Worm (Caenorhabditis elegans) whole organism, L2 larva: ENCODE measurements around the gene F45D3.4.

Source experiments
- F13H6.1 ChIP-seq: sonication (generic microtip); optimal IDR thresholded peaks from 2 replicates; lab custom pipeline; 2016; ENCODE audit warnings: missing genetic modification characterization, missing compliant biosample characterization
- R02D3.7 ChIP-seq: fragments of 150-350 bp; optimal IDR thresholded peaks from 2 replicates; lab custom pipeline; 2014; ENCODE audit warnings: missing biosample characterization, missing genetic modification characterization
- Y55F3AM.14 ChIP-seq: fragments of 200-800 bp; sonication (Bioruptor generic); optimal IDR thresholded peaks from 2 replicates; lab custom pipeline; 2018; ENCODE audit warnings: mild to moderate bottlenecking, missing genetic modification characterization, missing compliant biosample characterization
- alr-1 ChIP-seq: fragments of 150-350 bp; optimal IDR thresholded peaks from 2 replicates; lab custom pipeline; 2014; ENCODE audit warnings: missing biosample characterization, missing genetic modification characterization
- ama-1 ChIP-seq: fragments of 150-350 bp; optimal IDR thresholded peaks from 2 replicates; lab custom pipeline; 2018; ENCODE audit warnings: inconsistent platforms
- blmp-1 ChIP-seq: sonication (generic microtip); optimal IDR thresholded peaks from 2 replicates; lab custom pipeline; 2017; ENCODE audit warnings: missing genetic modification characterization, mild to moderate bottlenecking, missing compliant biosample characterization, antibody characterized with exemption, moderate library complexity; ENCODE audit not compliant: insufficient read depth
- ceh-82 ChIP-seq: fragments of 150-350 bp; optimal IDR thresholded peaks from 2 replicates; lab custom pipeline; 2014; ENCODE audit warnings: missing biosample characterization, missing genetic modification characterization
- crh-2 ChIP-seq: sonication (generic microtip); optimal IDR thresholded peaks from 2 replicates; lab custom pipeline; 2017; ENCODE audit warnings: missing biosample characterization, missing genetic modification characterization
- dmd-4 ChIP-seq: sonication (generic microtip); optimal IDR thresholded peaks from 2 replicates; lab custom pipeline; 2017; ENCODE audit warnings: missing biosample characterization, missing genetic modification characterization
- egl-27 ChIP-seq: sonication (generic microtip); optimal IDR thresholded peaks from 3 replicates; lab custom pipeline; 2017; ENCODE audit warnings: missing biosample characterization, missing genetic modification reagents, missing genetic modification characterization
- elt-1 ChIP-seq: fragments of 150-350 bp; optimal IDR thresholded peaks from 2 replicates; lab custom pipeline; 2014; ENCODE audit warnings: missing biosample characterization, missing genetic modification characterization
- elt-3 ChIP-seq: sonication (generic microtip); optimal IDR thresholded peaks from 2 replicates; lab custom pipeline; 2017; ENCODE audit warnings: missing biosample characterization, missing genetic modification characterization
- fos-1 ChIP-seq: fragments of 150-350 bp; optimal IDR thresholded peaks from 2 replicates; lab custom pipeline; 2014; ENCODE audit warnings: missing biosample characterization, missing genetic modification characterization
- gmeb-1 ChIP-seq: fragments of 150-350 bp; optimal IDR thresholded peaks from 2 replicates; lab custom pipeline; 2014; ENCODE audit warnings: missing biosample characterization, missing genetic modification characterization
- lin-11 ChIP-seq: fragments of 150-350 bp; sonication (generic microtip); optimal IDR thresholded peaks from 2 replicates; lab custom pipeline; 2014; ENCODE audit warnings: missing biosample characterization, missing genetic modification characterization, inconsistent platforms, mixed read lengths
- lin-13 ChIP-seq: fragments of 150-350 bp; optimal IDR thresholded peaks from 2 replicates; lab custom pipeline; 2014; ENCODE audit warnings: missing biosample characterization, missing genetic modification reagents, missing genetic modification characterization
- lin-39 ChIP-seq: fragments of 150-350 bp; optimal IDR thresholded peaks from 2 replicates; lab custom pipeline; 2014; ENCODE audit warnings: missing biosample characterization, missing genetic modification reagents, missing genetic modification characterization
- lsy-2 ChIP-seq, 2 experiments: fragments of 150-350 bp in 1 of 2; sonication (generic microtip) in 1 of 2; optimal IDR thresholded peaks; 2 replicates each; lab custom pipeline; 2014 to 2017; ENCODE audit warnings: missing biosample characterization in 2 of 2, missing genetic modification characterization in 2 of 2
- mab-5 ChIP-seq: fragments of 150-350 bp; optimal IDR thresholded peaks from 2 replicates; lab custom pipeline; 2014; ENCODE audit warnings: missing biosample characterization, missing genetic modification characterization
- mdl-1 ChIP-seq, 2 experiments: fragments of 150-350 bp in 1 of 2; sonication (generic microtip) in 1 of 2; optimal IDR thresholded peaks; 2 replicates each; lab custom pipeline; 2017; ENCODE audit warnings: missing biosample characterization in 2 of 2, missing genetic modification characterization in 2 of 2
- nhr-10 ChIP-seq: sonication (generic microtip); optimal IDR thresholded peaks from 2 replicates; lab custom pipeline; 2017; ENCODE audit warnings: missing biosample characterization, missing genetic modification characterization
- nhr-11 ChIP-seq: fragments of 150-350 bp; optimal IDR thresholded peaks from 2 replicates; lab custom pipeline; 2014; ENCODE audit warnings: missing biosample characterization, missing genetic modification characterization
- nhr-12 ChIP-seq: fragments of 150-350 bp; optimal IDR thresholded peaks from 2 replicates; lab custom pipeline; 2014; ENCODE audit warnings: missing biosample characterization, missing genetic modification characterization
- nhr-129 ChIP-seq: fragments of 150-350 bp; optimal IDR thresholded peaks from 2 replicates; lab custom pipeline; 2014; ENCODE audit warnings: missing biosample characterization, missing genetic modification characterization
- nhr-21 ChIP-seq: fragments of 150-350 bp; optimal IDR thresholded peaks from 2 replicates; lab custom pipeline; 2014; ENCODE audit warnings: missing biosample characterization, missing genetic modification characterization
- nhr-23 ChIP-seq: fragments of 150-350 bp; optimal IDR thresholded peaks from 2 replicates; lab custom pipeline; 2014; ENCODE audit warnings: missing biosample characterization, missing genetic modification reagents, missing genetic modification characterization
- nhr-237 ChIP-seq: fragments of 150-350 bp; optimal IDR thresholded peaks from 2 replicates; lab custom pipeline; 2014; ENCODE audit warnings: missing biosample characterization, missing genetic modification characterization
- nhr-25 ChIP-seq: fragments of 150-350 bp; sonication (generic microtip); optimal IDR thresholded peaks from 3 replicates; lab custom pipeline; 2014; ENCODE audit warnings: missing biosample characterization, missing genetic modification characterization
- nhr-6 ChIP-seq: fragments of 150-350 bp; optimal IDR thresholded peaks from 2 replicates; lab custom pipeline; 2014; ENCODE audit warnings: missing biosample characterization, missing genetic modification characterization
- peb-1 ChIP-seq: fragments of 150-350 bp; optimal IDR thresholded peaks from 2 replicates; lab custom pipeline; 2014; ENCODE audit warnings: missing biosample characterization, missing genetic modification characterization
- sem-4 ChIP-seq: fragments of 150-350 bp; optimal IDR thresholded peaks from 2 replicates; lab custom pipeline; 2014; ENCODE audit warnings: missing biosample characterization, missing genetic modification reagents, missing genetic modification characterization
- sma-3 ChIP-seq: sonication (generic microtip); optimal IDR thresholded peaks from 2 replicates; lab custom pipeline; 2016; ENCODE audit warnings: missing genetic modification reagents, missing genetic modification characterization, missing compliant biosample characterization
- sma-9 ChIP-seq, 2 experiments: fragments of 150-350 bp in 1 of 2; sonication (generic microtip) in 1 of 2; optimal IDR thresholded peaks; 2 replicates each; lab custom pipeline; 2014 to 2016; ENCODE audit warnings: missing genetic modification characterization in 2 of 2, mild to moderate bottlenecking in 1 of 2, missing biosample characterization in 1 of 2, missing compliant biosample characterization in 1 of 2, missing genetic modification reagents in 1 of 2, moderate library complexity in 1 of 2
- snpc-4 ChIP-seq: fragments of 150-350 bp; optimal IDR thresholded peaks from 2 replicates; lab custom pipeline; 2014; ENCODE audit warnings: missing biosample characterization, missing genetic modification characterization
- unc-39 ChIP-seq: fragments of 150-350 bp; optimal IDR thresholded peaks from 2 replicates; lab custom pipeline; 2014; ENCODE audit warnings: missing biosample characterization, missing genetic modification characterization
- unc-55 ChIP-seq: fragments of 150-350 bp; sonication (generic microtip); optimal IDR thresholded peaks from 3 replicates; lab custom pipeline; 2014; ENCODE audit warnings: missing biosample characterization, missing genetic modification reagents, missing genetic modification characterization
- unc-62 ChIP-seq: fragments of 150-350 bp; optimal IDR thresholded peaks from 2 replicates; lab custom pipeline; 2014; ENCODE audit warnings: missing biosample characterization, missing genetic modification reagents, missing genetic modification characterization
- zag-1 ChIP-seq: fragments of 150-350 bp; optimal IDR thresholded peaks from 2 replicates; lab custom pipeline; 2014; ENCODE audit warnings: missing biosample characterization, missing genetic modification characterization
- ztf-1 ChIP-seq: fragments of 200-800 bp; sonication (Bioruptor generic); conservative IDR thresholded peaks from 2 replicates; pipeline ENCODE4 v1.3.6; 2022; ENCODE audit warnings: missing genetic modification characterization, missing compliant biosample characterization
- ztf-4 ChIP-seq: fragments of 150-350 bp; optimal IDR thresholded peaks from 2 replicates; lab custom pipeline; 2014; ENCODE audit warnings: missing biosample characterization, missing genetic modification characterization

The F45D3.4 gene

ce11 chrV:12542683-12543319 is 10.2 kb downstream of the F45D3.4 start:
- TF ChIP-seq peb-1 (tag; lab: Kevin White, UChicago) (no peak), sem-4 (tag; lab: Kevin White, UChicago) (no peak), crh-2 (tag; lab: Kevin White, UChicago) (no peak), blmp-1 (tag; lab: Kevin White, UChicago) (peak; percentile 48), snpc-4 (tag; lab: Kevin White, UChicago) (no peak), nhr-237 (no peak), ceh-82 (no peak), sma-3 (GFP tag; lab: Kevin White, UChicago) (no peak), fos-1 (tag; lab: Kevin White, UChicago) (peak; percentile 45), lin-39 (tag; lab: Kevin White, UChicago) (no peak), nhr-129 (tag; lab: Kevin White, UChicago) (no peak), lin-13 (no peak), sma-9 (GFP tag; optimal IDR thresholded peaks at IDR 0.05; lab: Kevin White, UChicago) (no peak), sma-9 (tag; optimal IDR thresholded peaks at IDR 0.05; lab: Kevin White, UChicago) (no peak), F13H6.1 (no peak), gmeb-1 (tag; lab: Kevin White, UChicago) (no peak), alr-1 (tag; lab: Kevin White, UChicago) (no peak), mab-5 (tag; lab: Kevin White, UChicago) (no peak), ama-1 (lab: Kevin White, UChicago) (no peak), lsy-2 (tag; optimal IDR thresholded peaks at IDR 0.05; lab: Kevin White, UChicago) (peak in 1 of 2 experiments; percentile 43), elt-1 (tag; lab: Kevin White, UChicago) (no peak), R02D3.7 (tag; lab: Kevin White, UChicago) (no peak), nhr-25 (tag; lab: Kevin White, UChicago) (peak; percentile 37), unc-39 (tag; lab: Kevin White, UChicago) (no peak), nhr-11 (tag; lab: Kevin White, UChicago) (peak; percentile 83), nhr-12 (no peak), elt-3 (tag; lab: Kevin White, UChicago) (no peak), ztf-4 (tag; lab: Kevin White, UChicago) (no peak), nhr-6 (tag; lab: Kevin White, UChicago) (no peak), Y55F3AM.14 (GFP tag; lab: Kevin White, UChicago) (no peak), mdl-1 (tag; optimal IDR thresholded peaks at IDR 0.05; lab: Kevin White, UChicago) (no peak), dmd-4 (tag; lab: Kevin White, UChicago) (no peak), nhr-10 (tag; lab: Kevin White, UChicago) (no peak), nhr-21 (tag; lab: Kevin White, UChicago) (peak; percentile 60), egl-27 (no peak), unc-55 (GFP tag; lab: Kevin White, UChicago) (no peak), zag-1 (no peak)

DNA sequence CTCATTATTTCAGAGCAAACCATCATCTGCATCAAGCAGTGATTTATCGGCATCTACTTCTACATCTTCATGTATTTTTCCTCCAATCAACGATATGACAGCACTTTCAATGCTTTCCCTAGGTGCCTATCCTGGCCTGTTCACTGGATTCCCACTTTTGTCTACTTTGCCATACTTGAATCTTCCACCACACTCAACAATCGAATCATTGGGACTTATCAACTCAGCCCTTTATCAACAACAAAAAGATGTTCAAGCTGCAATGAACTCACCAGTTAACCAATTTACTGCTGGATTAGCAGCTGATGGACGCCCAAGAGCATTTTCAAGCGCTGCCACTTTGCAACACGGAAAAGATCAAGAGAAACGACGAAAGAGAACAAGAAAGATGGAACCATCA is 11.8 kb downstream of the F45D3.4 start:
- no peak for TF ChIP-seq nhr-23 (tag; lab: Kevin White, UChicago)
- TF ChIP-seq crh-2 (tag; lab: Kevin White, UChicago), result no peak
- TF ChIP-seq ztf-1 (GFP tag; lab: Robert Waterston, UW), result no peak
- TF ChIP-seq lin-39 (tag; lab: Kevin White, UChicago), result no peak
- no peak for TF ChIP-seq mab-5 (tag; lab: Kevin White, UChicago)
- TF ChIP-seq unc-62 (GFP tag; lab: Kevin White, UChicago), result no peak
- no peak for TF ChIP-seq nhr-6 (tag; lab: Kevin White, UChicago)
- TF ChIP-seq nhr-237, result no peak
- no peak for TF ChIP-seq sma-9 (GFP tag; optimal IDR thresholded peaks at IDR 0.05; lab: Kevin White, UChicago)
- no peak for TF ChIP-seq sma-9 (tag; optimal IDR thresholded peaks at IDR 0.05; lab: Kevin White, UChicago)
- no peak for TF ChIP-seq elt-1 (tag; lab: Kevin White, UChicago)
- no peak for TF ChIP-seq snpc-4 (tag; lab: Kevin White, UChicago)
- no peak for TF ChIP-seq lsy-2 (tag; optimal IDR thresholded peaks at IDR 0.05; lab: Kevin White, UChicago)
- TF ChIP-seq fos-1 (tag; lab: Kevin White, UChicago), result no peak
- no peak for TF ChIP-seq elt-3 (tag; lab: Kevin White, UChicago)
- no peak for TF ChIP-seq unc-39 (tag; lab: Kevin White, UChicago)
- no peak for TF ChIP-seq Y55F3AM.14 (GFP tag; lab: Kevin White, UChicago)
- no peak for TF ChIP-seq nhr-11 (tag; lab: Kevin White, UChicago)
- TF ChIP-seq unc-55 (GFP tag; lab: Kevin White, UChicago), result no peak
- no peak for TF ChIP-seq lin-11 (tag; lab: Kevin White, UChicago)
- TF ChIP-seq sma-3 (GFP tag; lab: Kevin White, UChicago), result no peak
